Worm (Caenorhabditis elegans): ENCODE data around the gene Y82E9BR.5.
A peak's percentile ranks its signal among the peaks of the same experiment; 100 is the strongest.

Gene Y82E9BR.5

ce11 chrIII:1424305-1424704 lies 40.1 kb downstream of the Y82E9BR.5 start (continued):
- peak; percentile 48; the same call in 1 of the 2 replicates for TF ChIP-seq Y53F4B.3 (GFP tag; IDR thresholded peaks at IDR 0.05)
- TF ChIP-seq mxl-1 (tag; optimal IDR thresholded peaks at IDR 0.05) = peak; percentile 24
- 0 out of 2 replicates have a peak, but pooled peaks have one; percentile 39 for TF ChIP-seq cebp-2 (GFP tag; IDR thresholded peaks at IDR 0.05)
- TF ChIP-seq sea-2 (GFP tag; IDR thresholded peaks at IDR 0.05) = 0 out of 2 replicates have a peak, but pooled peaks have one; percentile 66
- TF ChIP-seq bed-1 (GFP tag; IDR thresholded peaks at IDR 0.05) = 0 out of 2 replicates have a peak, but pooled peaks have one; percentile 36
- TF ChIP-seq snpc-3.4 (tag; optimal IDR thresholded peaks at IDR 0.05) = peak; percentile 33
- peak; percentile 71 for TF ChIP-seq chd-7 (tag; optimal IDR thresholded peaks at IDR 0.05)
- TF ChIP-seq B0019.2 (GFP tag; conservative IDR thresholded peaks at IDR 0.05) = no peak
- peak; percentile 48 for TF ChIP-seq him-1 (tag; optimal IDR thresholded peaks at IDR 0.05)
- TF ChIP-seq zfh-2 (GFP tag; conservative IDR thresholded peaks at IDR 0.05) = peak; percentile 93
- TF ChIP-seq T07F8.4 (tag; optimal IDR thresholded peaks at IDR 0.05) = peak; percentile 32
- no peak for TF ChIP-seq ama-1 (optimal IDR thresholded peaks at IDR 0.05)
- TF ChIP-seq ama-1 (GFP tag; optimal IDR thresholded peaks at IDR 0.05) = peak in 1 of 2 experiments; percentile 90
- TF ChIP-seq lin-40 (tag; optimal IDR thresholded peaks at IDR 0.05) = peak; percentile 61
- TF ChIP-seq snpc-1.1 (tag; optimal IDR thresholded peaks at IDR 0.05; ENCODE audit: insufficient read depth) = peak; percentile 28
- no peak for TF ChIP-seq ceh-79 (tag; optimal IDR thresholded peaks at IDR 0.05)
- TF ChIP-seq lsl-1 (GFP tag; optimal IDR thresholded peaks at IDR 0.05) = peak; percentile 34
- peak; percentile 96 for TF ChIP-seq B0261.1 (tag; optimal IDR thresholded peaks at IDR 0.05)
- peak; percentile 78 for TF ChIP-seq nhr-90 (tag; optimal IDR thresholded peaks at IDR 0.05)
- 0 out of 2 replicates have a peak, but pooled peaks have one; percentile 47 for TF ChIP-seq ztf-25 (GFP tag; IDR thresholded peaks at IDR 0.05)
- TF ChIP-seq tbx-9 (tag; optimal IDR thresholded peaks at IDR 0.05; ENCODE audit: borderline replicate concordance) = no peak
- 0 out of 2 replicates have a peak, but pooled peaks have one; percentile 37 for TF ChIP-seq attf-6 (GFP tag; IDR thresholded peaks at IDR 0.05)
- TF ChIP-seq let-526 (GFP tag; IDR thresholded peaks at IDR 0.05) = peak; percentile 35; the same call in 1 of the 2 replicates
- TF ChIP-seq F55B11.4 (tag; optimal IDR thresholded peaks at IDR 0.05; ENCODE audit: borderline replicate concordance, insufficient read depth) = no peak
- peak; percentile 77 for TF ChIP-seq F23B12.7 (tag; optimal IDR thresholded peaks at IDR 0.05; ENCODE audit: insufficient read depth)
- TF ChIP-seq tlf-1 (GFP tag; optimal IDR thresholded peaks at IDR 0.05) = peak; percentile 9
- no peak for TF ChIP-seq ZK185.1 (tag; optimal IDR thresholded peaks at IDR 0.05; ENCODE audit: poor library complexity, severe bottlenecking)
- 0 out of 2 replicates have a peak, but pooled peaks have one; percentile 46 for TF ChIP-seq ztf-6 (GFP tag; IDR thresholded peaks at IDR 0.05)
- peak; percentile 99 for TF ChIP-seq tbp1 (GFP tag; optimal IDR thresholded peaks at IDR 0.05)
- no peak for TF ChIP-seq ets-4 (GFP tag; optimal IDR thresholded peaks at IDR 0.05)
- peak; percentile 69 for TF ChIP-seq lir-1 (GFP tag; conservative IDR thresholded peaks at IDR 0.05)
- TF ChIP-seq Y95B8A.8 (GFP tag; IDR thresholded peaks at IDR 0.05) = 0 out of 2 replicates have a peak, but pooled peaks have one; percentile 33
- peak; percentile 77; the same call in 1 of the 2 replicates for TF ChIP-seq dox-1 (GFP tag; IDR thresholded peaks at IDR 0.05)
- TF ChIP-seq F57A8.1 (GFP tag; optimal IDR thresholded peaks at IDR 0.05) = no peak
- TF ChIP-seq fkh-3 (tag; optimal IDR thresholded peaks at IDR 0.05) = no peak
- TF ChIP-seq lsy-27 (tag; optimal IDR thresholded peaks at IDR 0.05; ENCODE audit: borderline replicate concordance, insufficient read depth) = peak; percentile 76
- peak; percentile 100 for TF ChIP-seq hmg-1.2 (GFP tag; IDR thresholded peaks at IDR 0.05)
- peak; percentile 58 for TF ChIP-seq F33H1.4 (GFP tag; IDR thresholded peaks at IDR 0.05)
- peak; percentile 69; the same call in 1 of the 2 replicates for TF ChIP-seq pbrm-1 (GFP tag; IDR thresholded peaks at IDR 0.05)
- TF ChIP-seq madf-10 (tag; optimal IDR thresholded peaks at IDR 0.05) = peak; percentile 54
- no peak for TF ChIP-seq madf-8 (GFP tag; conservative IDR thresholded peaks at IDR 0.05)
- peak; percentile 72 for TF ChIP-seq rpc-1 (optimal IDR thresholded peaks at IDR 0.05)
- TF ChIP-seq rpc-1 (tag; optimal IDR thresholded peaks at IDR 0.05) = peak; percentile 84
- peak; percentile 57 for TF ChIP-seq attf-5 (GFP tag; optimal IDR thresholded peaks at IDR 0.05)
- peak in 2 of 3 experiments; percentile 0 to 63 for TF ChIP-seq lin-35 (GFP tag; optimal IDR thresholded peaks at IDR 0.05)
- TF ChIP-seq D2030.7 (GFP tag; IDR thresholded peaks at IDR 0.05) = peak; percentile 82
- no peak for TF ChIP-seq F37B4.10 (GFP tag; IDR thresholded peaks at IDR 0.05)
- peak; percentile 18 for TF ChIP-seq nhr-80 (tag; optimal IDR thresholded peaks at IDR 0.05)

Data from whole organism, young adult.